Worm (Caenorhabditis elegans) whole organism, young adult: ENCODE results near the gene F22D3.4.
"Not testable (repeated sequence)": the region's sequence is repeated elsewhere in the genome, so short reads cannot be mapped to it uniquely, and the experiment has no call there.

Source experiments
- B0035.1 ChIP-seq: sonication (generic microtip); optimal IDR thresholded peaks from 2 replicates; lab custom pipeline; 2016; ENCODE audit warnings: missing genetic modification characterization, mild to moderate bottlenecking, missing compliant biosample characterization, missing genotype, missing genetic modification reagents
- B0261.1 ChIP-seq: sonication (generic microtip); optimal IDR thresholded peaks from 2 replicates; lab custom pipeline; 2016; ENCODE audit warnings: mild to moderate bottlenecking, missing genetic modification characterization, moderate library complexity, missing compliant biosample characterization
- F23B12.7 ChIP-seq: sonication (generic microtip); optimal IDR thresholded peaks from 2 replicates; lab custom pipeline; 2017; ENCODE audit warnings: missing genetic modification characterization, mild to moderate bottlenecking, missing compliant biosample characterization, antibody characterized with exemption, moderate library complexity; ENCODE audit not compliant: insufficient read depth
- F52B5.7 ChIP-seq: sonication (generic microtip); optimal IDR thresholded peaks from 2 replicates; lab custom pipeline; 2016; ENCODE audit warnings: mild to moderate bottlenecking, missing genetic modification characterization, missing compliant biosample characterization
- F57A8.1 ChIP-seq: fragments of 200-800 bp; sonication (Bioruptor generic); optimal IDR thresholded peaks from 2 replicates; lab custom pipeline; 2018; ENCODE audit warnings: mild to moderate bottlenecking, missing genetic modification characterization, moderate library complexity, missing compliant biosample characterization
- T07F8.4 ChIP-seq: sonication (generic microtip); optimal IDR thresholded peaks from 2 replicates; lab custom pipeline; 2016; ENCODE audit warnings: mild to moderate bottlenecking, missing genetic modification characterization, moderate library complexity, missing compliant biosample characterization
- Y79H2A.3 ChIP-seq: fragments of 200-800 bp; sonication (Bioruptor generic); conservative IDR thresholded peaks from 2 replicates; pipeline ENCODE4 v1.3.6; 2022; ENCODE audit warnings: missing genetic modification reagents, missing genetic modification characterization, missing compliant biosample characterization
- aptf-2 ChIP-seq: fragments of 200-800 bp; sonication (Bioruptor generic); conservative IDR thresholded peaks from 2 replicates; pipeline ENCODE4 v1.3.6; 2022; ENCODE audit warnings: missing genetic modification reagents, missing genetic modification characterization, missing compliant biosample characterization
- aptf-3 ChIP-seq: fragments of 200-800 bp; sonication (Bioruptor generic); IDR thresholded peaks from 2 replicates; pipeline ENCODE4 v1.3.6; 2022; ENCODE audit warnings: missing genetic modification characterization, missing compliant biosample characterization
- atf-7 ChIP-seq: sonication (generic microtip); optimal IDR thresholded peaks from 2 replicates; lab custom pipeline; 2017; ENCODE audit warnings: mild to moderate bottlenecking, missing genetic modification characterization, missing compliant biosample characterization
- attf-3 ChIP-seq: fragments of 200-800 bp; sonication (Bioruptor generic); conservative IDR thresholded peaks from 2 replicates; pipeline ENCODE4 v1.3.6; 2022; ENCODE audit warnings: missing genetic modification reagents, missing genetic modification characterization, missing compliant biosample characterization
- ccch-3 ChIP-seq: fragments of 200-800 bp; sonication (Bioruptor generic); optimal IDR thresholded peaks from 2 replicates; lab custom pipeline; 2018; ENCODE audit warnings: mild to moderate bottlenecking, missing genetic modification characterization, missing compliant biosample characterization
- ceh-100 ChIP-seq: fragments of 200-800 bp; sonication (Bioruptor generic); IDR thresholded peaks from 2 replicates; pipeline ENCODE4 v1.3.6; 2022; ENCODE audit warnings: missing genetic modification reagents, missing genetic modification characterization, missing compliant biosample characterization
- ceh-40 ChIP-seq: fragments of 200-800 bp; sonication (Bioruptor generic); IDR thresholded peaks from 2 replicates; pipeline ENCODE4 v1.3.6; 2022; ENCODE audit warnings: missing genetic modification characterization, missing compliant biosample characterization
- ceh-58 ChIP-seq: fragments of 200-800 bp; sonication (Bioruptor generic); IDR thresholded peaks from 2 replicates; pipeline ENCODE4 v1.3.6; 2022; ENCODE audit warnings: missing genetic modification characterization, missing compliant biosample characterization
- ceh-91 ChIP-seq: fragments of 200-800 bp; sonication (Bioruptor generic); IDR thresholded peaks from 2 replicates; pipeline ENCODE4 v1.3.6; 2022; ENCODE audit warnings: missing genetic modification reagents, missing genetic modification characterization, missing compliant biosample characterization
- dpff-1 ChIP-seq: sonication (generic microtip); optimal IDR thresholded peaks from 2 replicates; lab custom pipeline; 2017; ENCODE audit warnings: mild to moderate bottlenecking, missing genetic modification characterization, missing compliant biosample characterization
- egl-44 ChIP-seq: fragments of 200-800 bp; sonication (Bioruptor generic); IDR thresholded peaks from 2 replicates; pipeline ENCODE4 v1.3.6; 2022; ENCODE audit warnings: missing genetic modification reagents, missing genetic modification characterization, missing compliant biosample characterization
- egrh-3 ChIP-seq: fragments of 200-800 bp; sonication (Bioruptor generic); IDR thresholded peaks from 2 replicates; pipeline ENCODE4 v1.3.6; 2022; ENCODE audit warnings: missing genetic modification reagents, missing genetic modification characterization, missing compliant biosample characterization
- him-1 ChIP-seq: sonication (generic microtip); optimal IDR thresholded peaks from 2 replicates; lab custom pipeline; 2016; ENCODE audit warnings: missing genotype, missing genetic modification reagents, missing genetic modification characterization, missing compliant biosample characterization
- hlh-12 ChIP-seq: sonication (generic microtip); optimal IDR thresholded peaks from 2 replicates; lab custom pipeline; 2016; ENCODE audit warnings: missing genetic modification characterization, missing compliant biosample characterization
- hmg-1.2 ChIP-seq: fragments of 200-800 bp; sonication (Bioruptor generic); IDR thresholded peaks from 2 replicates; pipeline ENCODE4 v1.3.6; 2022; ENCODE audit warnings: missing genetic modification reagents, missing genetic modification characterization, missing compliant biosample characterization
- let-526 ChIP-seq: fragments of 200-800 bp; sonication (Bioruptor generic); IDR thresholded peaks from 2 replicates; pipeline ENCODE4 v1.3.6; 2022; ENCODE audit warnings: missing genetic modification reagents, missing genetic modification characterization, missing compliant biosample characterization
- madf-3 ChIP-seq: fragments of 200-800 bp; sonication (Bioruptor generic); IDR thresholded peaks from 2 replicates; pipeline ENCODE4 v1.3.6; 2022; ENCODE audit warnings: missing genetic modification reagents, missing genetic modification characterization, missing compliant biosample characterization
- mel-28 ChIP-seq: sonication (generic microtip); optimal IDR thresholded peaks from 2 replicates; lab custom pipeline; 2016; ENCODE audit warnings: borderline replicate concordance, mild to moderate bottlenecking, missing genetic modification characterization, missing compliant biosample characterization
- mxl-1 ChIP-seq: sonication (generic microtip); optimal IDR thresholded peaks from 2 replicates; lab custom pipeline; 2016; ENCODE audit warnings: missing genetic modification characterization, missing compliant biosample characterization
- nfyb-1 ChIP-seq: fragments of 200-800 bp; sonication (Bioruptor generic); IDR thresholded peaks from 2 replicates; pipeline ENCODE4 v1.3.6; 2022; ENCODE audit warnings: missing genetic modification reagents, missing genetic modification characterization, missing compliant biosample characterization
- nhr-27 ChIP-seq: fragments of 200-800 bp; sonication (Bioruptor generic); optimal IDR thresholded peaks from 2 replicates; lab custom pipeline; 2018; ENCODE audit warnings: mild to moderate bottlenecking, missing genetic modification characterization, moderate library complexity, missing compliant biosample characterization
- nhr-80 ChIP-seq: sonication (generic microtip); optimal IDR thresholded peaks from 2 replicates; lab custom pipeline; 2016; ENCODE audit warnings: missing genetic modification characterization, missing compliant biosample characterization
- rcor-1 ChIP-seq: fragments of 200-800 bp; sonication (Bioruptor generic); IDR thresholded peaks from 2 replicates; pipeline ENCODE4 v1.3.6; 2022; ENCODE audit warnings: missing genetic modification reagents, missing genetic modification characterization, missing compliant biosample characterization
- rec-8 ChIP-seq, 2 experiments: sonication (generic microtip); optimal IDR thresholded peaks; 2 replicates each; lab custom pipeline; 2016; ENCODE audit warnings: mild to moderate bottlenecking in 2 of 2, missing genetic modification characterization in 2 of 2, missing genetic modification reagents in 2 of 2, missing genotype in 2 of 2, missing biosample characterization in 1 of 2, missing compliant biosample characterization in 1 of 2, moderate library complexity in 1 of 2
- repo-1 ChIP-seq: sonication (generic microtip); optimal IDR thresholded peaks from 2 replicates; lab custom pipeline; 2017; ENCODE audit warnings: mild to moderate bottlenecking, missing genetic modification characterization, missing compliant biosample characterization
- rpc-1 ChIP-seq, 2 experiments: fragments of 150-350 bp in 1 of 2; sonication (generic microtip) in 1 of 2; optimal IDR thresholded peaks; 2 replicates each; lab custom pipeline; 2014 to 2018; ENCODE audit warnings: missing biosample characterization in 1 of 2, missing genetic modification characterization in 1 of 2, missing genetic modification reagents in 1 of 2, missing genotype in 1 of 2
- snpc-4 ChIP-seq, 5 experiments: fragments of 150-350 bp in 1 of 5; sonication (generic microtip) in 4 of 5; optimal IDR thresholded peaks; 2 replicates each; lab custom pipeline; 2014 to 2018; ENCODE audit warnings: missing genetic modification characterization in 5 of 5, missing biosample characterization in 3 of 5, antibody characterized with exemption in 2 of 5, mild to moderate bottlenecking in 2 of 5, missing compliant biosample characterization in 2 of 5, missing genotype in 2 of 5, moderate library complexity in 2 of 5, missing genetic modification reagents in 1 of 5
- somi-1 ChIP-seq: fragments of 200-800 bp; sonication (Bioruptor generic); optimal IDR thresholded peaks from 2 replicates; lab custom pipeline; 2018; ENCODE audit warnings: mild to moderate bottlenecking, missing genetic modification characterization, missing compliant biosample characterization
- tbp1 ChIP-seq: fragments of 200-800 bp; sonication (Bioruptor generic); optimal IDR thresholded peaks from 2 replicates; lab custom pipeline; 2018; ENCODE audit warnings: mild to moderate bottlenecking, missing genetic modification characterization, missing compliant biosample characterization
- zim-3 ChIP-seq: sonication (generic microtip); optimal IDR thresholded peaks from 2 replicates; lab custom pipeline; 2017; ENCODE audit warnings: mild to moderate bottlenecking, missing genetic modification characterization, moderate library complexity, missing compliant biosample characterization
- ztf-26 ChIP-seq: sonication (generic microtip); optimal IDR thresholded peaks from 2 replicates; lab custom pipeline; 2017; ENCODE audit warnings: missing genetic modification characterization, missing compliant biosample characterization
- ztf-6 ChIP-seq: fragments of 200-800 bp; sonication (Bioruptor generic); IDR thresholded peaks from 2 replicates; pipeline ENCODE4 v1.3.6; 2022; ENCODE audit warnings: missing genetic modification reagents, missing genetic modification characterization, missing compliant biosample characterization

The F22D3.4 gene

ce11 chrII:6908689-6909088 is 18.7 kb downstream of the F22D3.4 start:
- TF ChIP-seq tbp1 (GFP tag; lab: Kevin White, UChicago), result no peak
- peak; percentile 42; the same call in 1 of the 2 replicates for TF ChIP-seq hmg-1.2 (GFP tag; lab: Robert Waterston, UW)

ce11 chrII:6907657-6908056 is 19.7 kb downstream of the F22D3.4 start, which contains the start of gene B0252.3:
TSS of gene B0252.3 (minus strand) at chrII:6907757.
- not testable (repeated sequence) for TF ChIP-seq dpff-1 (tag; lab: Kevin White, UChicago); Y79H2A.3 (GFP tag; lab: Robert Waterston, UW); rcor-1

- TF ChIP-seq egrh-3 (GFP tag; lab: Robert Waterston, UW) (no peak), ceh-58 (no peak), rpc-1 (optimal IDR thresholded peaks at IDR 0.05; lab: Kevin White, UChicago) (no peak), rpc-1 (tag; optimal IDR thresholded peaks at IDR 0.05; lab: Kevin White, UChicago) (no peak), B0261.1 (tag; lab: Kevin White, UChicago) (no peak), aptf-2 (no peak), hlh-12 (no peak), egl-44 (no peak), F57A8.1 (GFP tag; lab: Kevin White, UChicago) (no peak), F52B5.7 (tag; lab: Kevin White, UChicago) (no peak), rec-8 (tag; optimal IDR thresholded peaks at IDR 0.05; lab: Kevin White, UChicago) (no peak), ceh-91 (GFP tag; lab: Robert Waterston, UW) (no peak), let-526 (GFP tag; lab: Robert Waterston, UW) (no peak), mel-28 (tag; lab: Kevin White, UChicago) (no peak), nhr-80 (tag; lab: Kevin White, UChicago) (no peak), ceh-40 (GFP tag; lab: Robert Waterston, UW) (no peak), repo-1 (no peak), T07F8.4 (tag; lab: Kevin White, UChicago) (no peak)
- TF ChIP-seq, all 124 proteins: peak for 0
Measured at ce11 chrII:6901795-6902194, 25.6 kb downstream of the F22D3.4 start, which contains the start of gene psmd-9. TSS of gene psmd-9 (plus strand) at chrII:6902095.

- TF ChIP-seq atf-7, result no peak
- no peak for TF ChIP-seq nfyb-1 (GFP tag; lab: Robert Waterston, UW)
- no peak for TF ChIP-seq zim-3 (tag; lab: Kevin White, UChicago)
- no peak for TF ChIP-seq F23B12.7
- TF ChIP-seq B0035.1 (tag; lab: Kevin White, UChicago), result no peak
- TF ChIP-seq aptf-3 (GFP tag; lab: Robert Waterston, UW), result no peak
- TF ChIP-seq ccch-3 (GFP tag; lab: Kevin White, UChicago), result no peak
- no peak for TF ChIP-seq tbp1 (GFP tag; lab: Kevin White, UChicago)
Measured at ce11 chrII:6900708-6901107, 26.7 kb downstream of the F22D3.4 start.

- peak; percentile 57 for TF ChIP-seq rpc-1 (optimal IDR thresholded peaks at IDR 0.05; lab: Kevin White, UChicago)
- TF ChIP-seq rpc-1 (tag; optimal IDR thresholded peaks at IDR 0.05; lab: Kevin White, UChicago), result peak; percentile 76
- TF ChIP-seq ztf-26, result no peak
- 0 out of 2 replicates have a peak, but pooled peaks have one; percentile 48 for TF ChIP-seq attf-3
- peak; percentile 20 for TF ChIP-seq mxl-1 (tag; lab: Kevin White, UChicago)
- no peak for TF ChIP-seq ceh-40 (GFP tag; lab: Robert Waterston, UW)
- peak; percentile 15 for TF ChIP-seq him-1 (tag; lab: Kevin White, UChicago)
- no peak for TF ChIP-seq ztf-6
- TF ChIP-seq B0261.1 (tag; lab: Kevin White, UChicago), result peak; percentile 73
- no peak for TF ChIP-seq snpc-4 (GFP tag; optimal IDR thresholded peaks at IDR 0.05; lab: Kevin White, UChicago)
- TF ChIP-seq snpc-4 (tag; optimal IDR thresholded peaks at IDR 0.05; lab: Kevin White, UChicago), result peak in 1 of 4 experiments; percentile 11
- TF ChIP-seq somi-1, result peak; percentile 45
- no peak for TF ChIP-seq madf-3 (GFP tag; lab: Robert Waterston, UW)
- TF ChIP-seq nhr-27 (tag; lab: Kevin White, UChicago), result no peak
- TF ChIP-seq egrh-3 (GFP tag; lab: Robert Waterston, UW), result no peak
- no peak for TF ChIP-seq ceh-100 (GFP tag; lab: Robert Waterston, UW)
- no peak for TF ChIP-seq aptf-3 (GFP tag; lab: Robert Waterston, UW)
- TF ChIP-seq hmg-1.2 (GFP tag; lab: Robert Waterston, UW), result peak; percentile 29; the same call in 1 of the 2 replicates
- TF ChIP-seq tbp1 (GFP tag; lab: Kevin White, UChicago), result peak; percentile 90
Measured at ce11 chrII:6898017-6898779, 29.2 kb downstream of the F22D3.4 start, which contains the start of gene hrpl-1. TSS of gene hrpl-1 (plus strand) at chrII:6898729.
